Worm (Caenorhabditis elegans) whole organism, mixed stage, embryonic: ENCODE results near the gene F46H6.5.

Experiments
- M03D4.4 ChIP-seq: sonication (generic microtip); optimal IDR thresholded peaks from 2 replicates; lab custom pipeline; 2017; ENCODE audit warnings: mild to moderate bottlenecking, missing genetic modification characterization, missing compliant biosample characterization
- bed-3 ChIP-seq: fragments of 200-800 bp; sonication (Bioruptor generic); optimal IDR thresholded peaks from 3 replicates; lab custom pipeline; 2018; ENCODE audit warnings: mild to moderate bottlenecking, missing genetic modification characterization, moderate library complexity, missing compliant biosample characterization
- blmp-1 ChIP-seq: fragments of 150-350 bp; optimal IDR thresholded peaks from 2 replicates; lab custom pipeline; 2014; ENCODE audit warnings: missing biosample characterization, missing genetic modification characterization
- ceh-39 ChIP-seq: fragments of 150-350 bp; optimal IDR thresholded peaks from 2 replicates; lab custom pipeline; 2014; ENCODE audit warnings: missing biosample characterization, missing genetic modification characterization
- ceh-43 ChIP-seq: fragments of 200-800 bp; sonication (Bioruptor generic); optimal IDR thresholded peaks from 2 replicates; lab custom pipeline; 2018; ENCODE audit warnings: mild to moderate bottlenecking, missing genetic modification characterization, moderate library complexity, missing compliant biosample characterization
- ceh-83 ChIP-seq: fragments of 200-800 bp; sonication (Bioruptor generic); optimal IDR thresholded peaks from 2 replicates; lab custom pipeline; 2018; ENCODE audit warnings: mild to moderate bottlenecking, missing genetic modification characterization, missing compliant biosample characterization
- ces-1 ChIP-seq: fragments of 150-350 bp; optimal IDR thresholded peaks from 2 replicates; lab custom pipeline; 2014; ENCODE audit warnings: missing biosample characterization, missing genetic modification reagents, missing genetic modification characterization
- cnd-1 ChIP-seq: fragments of 200-800 bp; sonication (Bioruptor generic); optimal IDR thresholded peaks from 2 replicates; lab custom pipeline; 2018; ENCODE audit warnings: mild to moderate bottlenecking, missing genetic modification characterization, missing compliant biosample characterization
- drap-1 ChIP-seq: fragments of 200-800 bp; sonication (Bioruptor generic); optimal IDR thresholded peaks from 3 replicates; lab custom pipeline; 2018; ENCODE audit warnings: mild to moderate bottlenecking, missing genetic modification characterization, missing compliant biosample characterization
- elt-1 ChIP-seq: sonication (generic microtip); optimal IDR thresholded peaks from 2 replicates; lab custom pipeline; 2017; ENCODE audit warnings: missing genetic modification characterization, mild to moderate bottlenecking, missing compliant biosample characterization, antibody characterized with exemption, moderate library complexity, borderline replicate concordance; ENCODE audit not compliant: insufficient read depth
- elt-3 ChIP-seq: fragments of 150-350 bp; optimal IDR thresholded peaks from 2 replicates; lab custom pipeline; 2014; ENCODE audit warnings: missing biosample characterization, missing genetic modification characterization
- flh-1 ChIP-seq: fragments of 200-800 bp; sonication (Bioruptor generic); optimal IDR thresholded peaks from 2 replicates; lab custom pipeline; 2018; ENCODE audit warnings: mild to moderate bottlenecking, missing genetic modification characterization, moderate library complexity, missing compliant biosample characterization
- ham-2 ChIP-seq: fragments of 200-800 bp; sonication (Bioruptor generic); optimal IDR thresholded peaks from 2 replicates; lab custom pipeline; 2018; ENCODE audit warnings: mild to moderate bottlenecking, missing genetic modification characterization, missing compliant biosample characterization
- hlh-1 ChIP-seq: fragments of 150-350 bp; optimal IDR thresholded peaks from 2 replicates; lab custom pipeline; 2014; ENCODE audit warnings: missing biosample characterization, missing genetic modification reagents, missing genetic modification characterization
- lin-32 ChIP-seq: fragments of 200-800 bp; sonication (Bioruptor generic); optimal IDR thresholded peaks from 2 replicates; lab custom pipeline; 2018; ENCODE audit warnings: mild to moderate bottlenecking, missing genetic modification characterization, missing compliant biosample characterization
- mab-5 ChIP-seq: fragments of 150-350 bp; optimal IDR thresholded peaks from 2 replicates; lab custom pipeline; 2014; ENCODE audit warnings: missing biosample characterization, missing genetic modification characterization
- mep-1 ChIP-seq: fragments of 150-350 bp; optimal IDR thresholded peaks from 2 replicates; lab custom pipeline; 2017; ENCODE audit warnings: missing biosample characterization, missing genetic modification reagents, missing genetic modification characterization, inconsistent platforms
- mls-2 ChIP-seq: sonication (generic microtip); optimal IDR thresholded peaks from 2 replicates; lab custom pipeline; 2016; ENCODE audit warnings: mild to moderate bottlenecking, missing genetic modification characterization, moderate library complexity, missing compliant biosample characterization
- nhr-2 ChIP-seq: fragments of 150-350 bp; optimal IDR thresholded peaks from 2 replicates; lab custom pipeline; 2014; ENCODE audit warnings: missing biosample characterization, missing genetic modification characterization
- nhr-237 ChIP-seq: fragments of 150-350 bp; optimal IDR thresholded peaks from 2 replicates; lab custom pipeline; 2014; ENCODE audit warnings: missing biosample characterization, missing genetic modification characterization
- nhr-28 ChIP-seq: fragments of 150-350 bp; optimal IDR thresholded peaks from 2 replicates; lab custom pipeline; 2014; ENCODE audit warnings: missing biosample characterization, missing genetic modification characterization
- nhr-76 ChIP-seq: sonication (generic microtip); optimal IDR thresholded peaks from 2 replicates; lab custom pipeline; 2017; ENCODE audit warnings: missing biosample characterization, missing genetic modification characterization
- pha-4 ChIP-seq: fragments of 150-350 bp; optimal IDR thresholded peaks from 2 replicates; lab custom pipeline; 2018; ENCODE audit warnings: missing biosample characterization, missing genetic modification reagents, missing genetic modification characterization
- sem-2 ChIP-seq: fragments of 200-800 bp; sonication (Bioruptor generic); optimal IDR thresholded peaks from 2 replicates; lab custom pipeline; 2018; ENCODE audit warnings: mild to moderate bottlenecking, missing genetic modification characterization, missing compliant biosample characterization
- snpc-4 ChIP-seq: fragments of 150-350 bp; optimal IDR thresholded peaks from 2 replicates; lab custom pipeline; 2014; ENCODE audit warnings: missing biosample characterization, missing genetic modification characterization
- tbx-8 ChIP-seq: fragments of 200-800 bp; sonication (Bioruptor generic); optimal IDR thresholded peaks from 2 replicates; lab custom pipeline; 2018; ENCODE audit warnings: mild to moderate bottlenecking, missing genetic modification characterization, moderate library complexity, missing compliant biosample characterization
- unc-120 ChIP-seq: sonication (generic microtip); optimal IDR thresholded peaks from 2 replicates; lab custom pipeline; 2017; ENCODE audit warnings: missing genetic modification characterization, missing compliant biosample characterization; ENCODE audit not compliant: poor library complexity, severe bottlenecking
- unc-62 ChIP-seq: fragments of 150-350 bp; optimal IDR thresholded peaks from 2 replicates; lab custom pipeline; 2014; ENCODE audit warnings: missing biosample characterization, missing genetic modification reagents, missing genetic modification characterization
- zip-8 ChIP-seq: fragments of 150-350 bp; optimal IDR thresholded peaks from 2 replicates; lab custom pipeline; 2014; ENCODE audit warnings: missing biosample characterization, missing genetic modification characterization
- ztf-11 ChIP-seq: fragments of 150-350 bp; optimal IDR thresholded peaks from 2 replicates; lab custom pipeline; 2014; ENCODE audit warnings: missing biosample characterization, missing genetic modification characterization

F46H6.5 gene

DNA sequence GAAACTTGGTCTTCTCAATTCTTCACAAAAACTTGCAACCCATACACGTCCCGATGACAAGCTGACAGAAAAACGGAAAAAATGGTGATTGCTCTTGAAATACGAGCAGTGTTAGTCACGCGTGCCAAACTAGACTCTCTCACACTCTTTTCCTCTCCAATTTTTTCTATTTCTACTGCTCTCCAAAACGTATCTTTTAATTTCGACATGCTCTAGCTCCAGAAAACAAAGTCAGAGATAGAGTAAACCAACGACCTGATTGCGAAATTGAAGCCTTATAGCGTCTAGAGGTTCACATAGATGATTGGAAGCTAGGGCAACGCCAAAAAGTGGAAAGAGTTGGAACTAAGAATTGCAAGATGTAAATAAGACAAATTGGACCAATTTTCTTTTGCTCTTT is 1.6 kb downstream of the F46H6.5 start:
- TF ChIP-seq ces-1 (GFP tag; lab: Kevin White, UChicago) (peak; percentile 15), M03D4.4 (tag; lab: Kevin White, UChicago) (no peak), pha-4 (no peak)

DNA sequence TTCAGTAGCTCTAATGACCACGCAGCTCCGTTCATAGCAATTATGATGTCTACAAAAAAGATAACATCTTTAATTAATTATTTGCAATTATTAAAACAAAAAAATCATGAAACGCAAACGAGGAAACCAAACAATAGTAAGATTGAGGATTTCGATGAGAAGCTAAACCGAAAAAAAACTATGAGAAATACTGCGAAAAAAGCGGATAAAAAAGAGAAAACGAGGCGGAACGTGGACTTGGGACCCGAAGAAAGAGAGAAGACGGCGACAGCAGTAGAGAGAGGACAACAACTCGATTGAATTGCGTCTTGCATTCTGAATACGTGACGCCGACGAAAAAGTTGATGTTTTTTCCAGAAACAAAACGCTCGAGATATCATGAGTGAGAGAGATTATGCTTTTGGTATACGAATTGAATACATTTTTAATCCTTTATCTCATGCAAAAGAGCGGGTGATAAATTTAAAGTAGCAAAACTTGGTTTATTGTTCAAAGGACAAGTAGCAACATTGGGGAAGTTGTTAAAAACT is 3.1 kb downstream of the F46H6.5 start, which contains the start of gene ncr-1:
Gene ncr-1, minus strand, starts transcription at position 51 of the 530 bp plus-strand sequence.
- no peak for TF ChIP-seq bed-3
- peak; percentile 8 for TF ChIP-seq ces-1 (GFP tag; lab: Kevin White, UChicago)
- no peak for TF ChIP-seq ceh-43 (GFP tag; lab: Kevin White, UChicago)

DNA sequence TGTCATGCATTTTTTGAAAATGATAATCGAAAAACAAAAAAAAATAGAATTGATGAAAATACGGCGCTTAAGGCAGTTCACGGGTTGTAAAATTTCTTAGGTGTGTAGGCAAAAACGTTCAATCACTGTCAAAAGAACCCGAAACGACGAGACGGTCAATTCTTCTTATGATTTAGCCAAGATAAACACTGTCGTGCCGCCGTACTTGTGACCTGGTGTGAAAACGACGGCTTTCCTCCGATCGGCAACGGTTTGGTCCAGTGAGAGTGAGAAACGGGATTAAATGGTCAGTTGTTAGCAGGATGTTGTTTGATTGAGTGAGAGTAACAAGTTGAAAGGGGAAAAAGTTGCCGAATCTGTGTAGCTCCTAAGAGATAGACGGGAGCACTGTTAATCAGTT is 7.9 kb downstream of the F46H6.5 start:
- no peak for TF ChIP-seq bed-3
- no peak for TF ChIP-seq snpc-4 (tag; lab: Kevin White, UChicago)
- TF ChIP-seq unc-62 (GFP tag; lab: Kevin White, UChicago) = no peak
- no peak for TF ChIP-seq tbx-8
- no peak for TF ChIP-seq ceh-83
- TF ChIP-seq drap-1 (GFP tag; lab: Kevin White, UChicago) = no peak
- no peak for TF ChIP-seq blmp-1
- no peak for TF ChIP-seq lin-32 (GFP tag; lab: Kevin White, UChicago)
- no peak for TF ChIP-seq elt-1 (tag; lab: Kevin White, UChicago)
- TF ChIP-seq nhr-237 (tag; lab: Kevin White, UChicago) = no peak
- TF ChIP-seq elt-3 (tag; lab: Kevin White, UChicago) = no peak
- no peak for TF ChIP-seq nhr-28
- no peak for TF ChIP-seq ceh-39 (tag; lab: Kevin White, UChicago)
- TF ChIP-seq zip-8 (tag; lab: Kevin White, UChicago) = no peak
- no peak for TF ChIP-seq hlh-1 (tag; lab: Kevin White, UChicago)
- TF ChIP-seq ztf-11 (tag; lab: Kevin White, UChicago) = no peak
- TF ChIP-seq, all 35 proteins: peak for 0

DNA sequence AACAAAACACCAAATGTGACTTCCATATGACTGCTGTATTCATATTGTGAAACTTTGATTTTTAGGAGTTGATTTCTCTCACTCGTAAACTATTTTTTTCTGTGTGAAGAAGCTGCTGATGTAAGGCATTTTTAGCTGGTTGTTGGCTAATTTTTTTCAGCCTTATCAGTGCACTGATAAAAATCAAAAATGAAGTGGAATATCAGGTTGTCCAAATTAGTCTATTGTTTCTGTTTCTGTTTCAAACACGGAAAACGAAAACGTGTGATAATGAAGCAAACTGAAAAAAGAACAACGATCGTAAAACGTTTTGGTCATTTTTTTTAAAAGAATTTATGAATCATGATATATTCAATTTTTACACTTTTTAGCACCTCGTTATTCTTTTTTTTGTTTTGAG is 11.2 kb downstream of the F46H6.5 start:
- TF ChIP-seq ces-1 (GFP tag; lab: Kevin White, UChicago) (no peak), ceh-83 (no peak), nhr-237 (tag; lab: Kevin White, UChicago) (no peak)

DNA sequence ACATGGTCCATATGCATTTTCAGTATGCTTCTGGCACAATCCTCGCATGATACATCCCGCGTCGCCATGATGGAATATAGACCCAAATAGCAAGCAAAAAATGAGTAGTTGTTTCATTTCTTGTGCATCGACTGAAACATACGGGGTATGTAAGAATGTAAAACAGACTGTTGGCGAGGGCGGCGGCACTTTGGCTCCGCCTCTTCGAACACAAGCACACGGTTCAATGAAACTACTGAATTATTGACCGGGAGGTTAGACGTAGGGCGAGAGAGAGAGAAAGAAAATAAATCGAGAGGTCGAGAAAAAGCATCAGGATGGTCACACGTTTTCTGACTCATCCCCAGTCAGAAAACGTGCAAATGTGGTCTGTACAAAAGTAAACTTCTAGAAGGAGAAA is 12.0 kb downstream of the F46H6.5 start:
- TF ChIP-seq ces-1 (GFP tag; lab: Kevin White, UChicago) = no peak
- TF ChIP-seq bed-3 = no peak
- TF ChIP-seq ham-2 = no peak
- no peak for TF ChIP-seq ztf-11 (tag; lab: Kevin White, UChicago)
- no peak for TF ChIP-seq nhr-28
- TF ChIP-seq mab-5 (tag; lab: Kevin White, UChicago) = no peak
- TF ChIP-seq flh-1 (GFP tag; lab: Kevin White, UChicago) = no peak
- no peak for TF ChIP-seq ceh-83
- TF ChIP-seq, all 35 proteins: peak for 0

DNA sequence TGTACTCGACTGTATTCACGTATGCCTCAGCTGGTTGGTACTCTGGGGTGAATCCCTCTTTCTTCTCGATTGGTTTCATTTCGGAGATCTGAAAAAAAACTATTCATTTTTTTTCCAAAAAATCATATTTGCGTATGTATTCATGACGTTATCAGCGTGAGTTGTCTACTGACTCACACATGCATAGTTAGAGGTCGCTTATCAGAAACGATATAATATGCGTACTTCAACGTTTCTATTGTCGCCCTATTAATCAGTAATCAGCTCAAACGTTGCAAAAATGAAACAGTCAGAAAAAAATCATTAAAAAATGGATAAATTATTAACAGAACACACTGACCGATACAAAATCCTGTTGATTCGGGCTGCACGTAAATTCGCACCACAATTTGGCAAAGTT is 13.5 kb downstream of the F46H6.5 start:
- no peak for TF ChIP-seq pha-4
- no peak for TF ChIP-seq tbx-8
- TF ChIP-seq unc-62 (GFP tag; lab: Kevin White, UChicago) = no peak
- TF ChIP-seq blmp-1 = no peak
- TF ChIP-seq ceh-39 (tag; lab: Kevin White, UChicago) = no peak
- no peak for TF ChIP-seq cnd-1 (tag; lab: Kevin White, UChicago)
- TF ChIP-seq mep-1 (tag; lab: Kevin White, UChicago) = no peak
- TF ChIP-seq nhr-2 (tag; lab: Kevin White, UChicago) = no peak
- TF ChIP-seq ceh-83 = no peak
- no peak for TF ChIP-seq nhr-237 (tag; lab: Kevin White, UChicago)
- TF ChIP-seq bed-3 = no peak
- no peak for TF ChIP-seq nhr-28
- TF ChIP-seq mls-2 (tag; lab: Kevin White, UChicago) = no peak
- no peak for TF ChIP-seq lin-32 (GFP tag; lab: Kevin White, UChicago)
- TF ChIP-seq ceh-43 (GFP tag; lab: Kevin White, UChicago) = no peak
- TF ChIP-seq ztf-11 (tag; lab: Kevin White, UChicago) = no peak
- TF ChIP-seq ham-2 = no peak
- no peak for TF ChIP-seq nhr-76 (tag; lab: Kevin White, UChicago)
- no peak for TF ChIP-seq sem-2
- TF ChIP-seq unc-120 (tag; lab: Kevin White, UChicago) = no peak
